Worm (Caenorhabditis elegans): ENCODE measurements around the gene F35B3.3.

F35B3.3 gene

ce11 chrX:17013162-17013561 is at the start of gene F35B3.3:
Gene F35B3.3, plus strand, starts transcription at chrX:17013462.
- TF ChIP-seq unc-62 (GFP tag; optimal IDR thresholded peaks at IDR 0.05), result no peak

ce11 chrX:16963519-16963971 is 49.7 kb upstream of the F35B3.3 start, which contains the start of the genes F52G3.1 and F52G3.7:
Gene F52G3.1, plus strand, starts transcription at chrX:16963871.
Gene F52G3.7, plus strand, starts transcription at chrX:16963921.
- no peak for TF ChIP-seq unc-62 (GFP tag; optimal IDR thresholded peaks at IDR 0.05)

- TF ChIP-seq unc-62 (GFP tag; optimal IDR thresholded peaks at IDR 0.05), result no peak
These were observed 47.4 kb upstream of the F35B3.3 start for ce11 chrX:16965888-16966287.

ce11 chrX:16967813-16968212 is 45.4 kb upstream of the F35B3.3 start:
- TF ChIP-seq unc-62 (GFP tag; optimal IDR thresholded peaks at IDR 0.05), result no peak

ce11 chrX:16976043-16976442 is 37.2 kb upstream of the F35B3.3 start, which contains the start of gene F52G3.5:
Gene F52G3.5, minus strand, starts transcription at chrX:16976143.
- TF ChIP-seq unc-62 (GFP tag; optimal IDR thresholded peaks at IDR 0.05), result no peak

- no peak for TF ChIP-seq unc-62 (GFP tag; optimal IDR thresholded peaks at IDR 0.05)
These were observed 35.0 kb upstream of the F35B3.3 start, which contains the start of gene mbl-1 for ce11 chrX:16978308-16978707. Gene mbl-1, plus strand, starts transcription at chrX:16978608.

- no peak for TF ChIP-seq unc-62 (GFP tag; optimal IDR thresholded peaks at IDR 0.05)
These were observed 24.9 kb upstream of the F35B3.3 start for ce11 chrX:16988367-16988766.

- TF ChIP-seq unc-62 (GFP tag; optimal IDR thresholded peaks at IDR 0.05), result no peak
These were observed 21.8 kb upstream of the F35B3.3 start for ce11 chrX:16991437-16991836.

ce11 chrX:16993524-16993923 is 19.7 kb upstream of the F35B3.3 start:
- TF ChIP-seq unc-62 (GFP tag; optimal IDR thresholded peaks at IDR 0.05), result no peak

ce11 chrX:16994417-16994816 is 18.8 kb upstream of the F35B3.3 start:
- no peak for TF ChIP-seq unc-62 (GFP tag; optimal IDR thresholded peaks at IDR 0.05)

ce11 chrX:16995149-16995885 is 17.9 kb upstream of the F35B3.3 start:
- no peak for TF ChIP-seq unc-62 (GFP tag; optimal IDR thresholded peaks at IDR 0.05)

ce11 chrX:16995886-16996283 is 17.4 kb upstream of the F35B3.3 start:
- TF ChIP-seq unc-62 (GFP tag; optimal IDR thresholded peaks at IDR 0.05), result no peak

ce11 chrX:16998003-16998402 is 15.3 kb upstream of the F35B3.3 start:
- no peak for TF ChIP-seq unc-62 (GFP tag; optimal IDR thresholded peaks at IDR 0.05)

ce11 chrX:16998981-16999380 is 14.3 kb upstream of the F35B3.3 start:
- no peak for TF ChIP-seq unc-62 (GFP tag; optimal IDR thresholded peaks at IDR 0.05)

ce11 chrX:16999649-17000048 is 13.6 kb upstream of the F35B3.3 start:
- TF ChIP-seq unc-62 (GFP tag; optimal IDR thresholded peaks at IDR 0.05), result no peak

ce11 chrX:17002149-17002548 is 11.1 kb upstream of the F35B3.3 start:
- no peak for TF ChIP-seq unc-62 (GFP tag; optimal IDR thresholded peaks at IDR 0.05)

- TF ChIP-seq unc-62 (GFP tag; optimal IDR thresholded peaks at IDR 0.05), result no peak
These were observed 9.7 kb upstream of the F35B3.3 start for ce11 chrX:17003473-17004123.

Measured in whole organism, dauer.